Worm (Caenorhabditis elegans): ENCODE measurements around the gene cysl-4.

DNA sequence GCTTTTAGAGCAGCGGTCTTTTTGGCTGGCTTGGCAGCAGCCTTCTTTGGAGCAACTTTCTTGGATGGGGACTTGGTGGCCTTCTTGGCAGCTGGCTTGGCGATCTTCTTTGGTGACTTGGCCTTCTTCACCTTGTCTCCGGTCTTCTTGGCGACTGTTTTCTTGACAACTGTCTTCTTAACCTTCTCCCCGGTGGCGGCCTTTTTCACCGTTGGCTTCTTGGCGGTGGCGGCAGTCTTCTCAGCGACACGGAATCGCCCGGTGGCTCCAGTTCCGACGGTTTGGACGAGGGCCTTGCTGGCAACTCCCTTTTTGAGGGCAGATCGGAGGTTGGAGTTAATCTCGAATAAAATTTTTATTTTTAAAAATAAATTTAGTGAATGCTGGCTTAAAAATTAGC is 25.9 kb downstream of the cysl-4 start:
- TF ChIP-seq fos-1 (tag; optimal IDR thresholded peaks at IDR 0.05) (no peak), elt-3 (tag; optimal IDR thresholded peaks at IDR 0.05) (no peak), sma-9 (GFP tag; optimal IDR thresholded peaks at IDR 0.05) (no peak), sma-9 (tag; optimal IDR thresholded peaks at IDR 0.05) (no peak), zag-1 (tag; optimal IDR thresholded peaks at IDR 0.05) (no peak), sem-4 (tag; optimal IDR thresholded peaks at IDR 0.05) (no peak), mdl-1 (tag; optimal IDR thresholded peaks at IDR 0.05) (no peak), ztf-11 (tag; optimal IDR thresholded peaks at IDR 0.05) (no peak), snpc-4 (tag; optimal IDR thresholded peaks at IDR 0.05) (no peak), ceh-16 (tag; optimal IDR thresholded peaks at IDR 0.05) (no peak), egl-27 (tag; optimal IDR thresholded peaks at IDR 0.05) (no peak), lin-39 (tag; optimal IDR thresholded peaks at IDR 0.05) (no peak)
